Fruit fly (Drosophila melanogaster) whole organism, pupa: ENCODE results near the gene fliI.

Experiments
- CG10348 ChIP-seq: fragments of 200-800 bp; sonication (Bioruptor generic); IDR thresholded peaks from 2 replicates; pipeline ENCODE4 v1.3.6; 2022; ENCODE audit warnings: missing biosample characterization, missing genetic modification characterization
- CG12605 ChIP-seq: fragments of 200-800 bp; sonication (Bioruptor generic); IDR thresholded peaks from 2 replicates; pipeline ENCODE4 v1.3.6; 2022; ENCODE audit warnings: missing biosample characterization, missing genetic modification characterization
- CG13204 ChIP-seq: fragments of 200-800 bp; sonication (Bioruptor generic); optimal IDR thresholded peaks from 2 replicates; lab custom pipeline; 2018; ENCODE audit warnings: missing biosample characterization, mild to moderate bottlenecking, missing genetic modification characterization, moderate library complexity
- CG14655 ChIP-seq: fragments of 200-800 bp; sonication (Bioruptor generic); optimal IDR thresholded peaks from 3 replicates; lab custom pipeline; 2017; ENCODE audit warnings: mild to moderate bottlenecking, missing biosample characterization, missing genetic modification reagents, missing genetic modification characterization
- CG15710 ChIP-seq: fragments of 200-800 bp; sonication (Bioruptor generic); optimal IDR thresholded peaks from 2 replicates; lab custom pipeline; 2018; ENCODE audit warnings: missing biosample characterization, mild to moderate bottlenecking, missing genetic modification characterization, moderate library complexity
- CG32121 ChIP-seq: fragments of 200-800 bp; sonication (Bioruptor generic); IDR thresholded peaks from 2 replicates; pipeline ENCODE4 v1.3.6; 2022; ENCODE audit warnings: missing biosample characterization, missing genetic modification characterization
- CG34367 ChIP-seq: fragments of 200-800 bp; sonication (Bioruptor generic); optimal IDR thresholded peaks from 2 replicates; lab custom pipeline; 2018; ENCODE audit warnings: missing biosample characterization, mild to moderate bottlenecking, missing genetic modification characterization
- CG4496 ChIP-seq: fragments of 200-800 bp; sonication (Bioruptor generic); IDR thresholded peaks from 3 replicates; pipeline ENCODE4 v1.3.6; 2022; ENCODE audit warnings: missing biosample characterization, missing genetic modification characterization
- CG8159 ChIP-seq: fragments of 200-800 bp; sonication (Bioruptor generic); optimal IDR thresholded peaks from 3 replicates; lab custom pipeline; 2018; ENCODE audit warnings: missing biosample characterization, mild to moderate bottlenecking, missing genetic modification characterization, moderate library complexity
- CG8301 ChIP-seq: fragments of 200-800 bp; sonication (Bioruptor generic); optimal IDR thresholded peaks from 2 replicates; lab custom pipeline; 2018; ENCODE audit warnings: missing biosample characterization, mild to moderate bottlenecking, missing genetic modification characterization
- CG9948 ChIP-seq: fragments of 200-800 bp; sonication (Bioruptor generic); optimal IDR thresholded peaks from 2 replicates; lab custom pipeline; 2018; ENCODE audit warnings: missing biosample characterization, mild to moderate bottlenecking, missing genetic modification characterization, moderate library complexity
- D1 ChIP-seq: fragments of 200-800 bp; sonication (Bioruptor generic); optimal IDR thresholded peaks from 2 replicates; lab custom pipeline; 2018; ENCODE audit warnings: missing biosample characterization, mild to moderate bottlenecking, missing genetic modification characterization, moderate library complexity
- EcR ChIP-seq: fragments of 200-800 bp; sonication (Bioruptor generic); optimal IDR thresholded peaks from 3 replicates; lab custom pipeline; 2019; ENCODE audit warnings: missing biosample characterization, missing genetic modification characterization, mild to moderate bottlenecking, moderate library complexity, missing genetic modification reagents
- Ets98B ChIP-seq: fragments of 200-800 bp; sonication (Bioruptor generic); IDR thresholded peaks from 2 replicates; pipeline ENCODE4 v1.3.6; 2022; ENCODE audit warnings: missing biosample characterization, missing genetic modification characterization
- Pif1A ChIP-seq: fragments of 200-800 bp; sonication (Bioruptor generic); optimal IDR thresholded peaks from 3 replicates; lab custom pipeline; 2016; ENCODE audit warnings: missing biosample characterization, missing genetic modification characterization
- Pif1B ChIP-seq: fragments of 200-800 bp; sonication (Bioruptor generic); optimal IDR thresholded peaks from 3 replicates; lab custom pipeline; 2016; ENCODE audit warnings: missing biosample characterization, missing genetic modification characterization
- Snoo ChIP-seq: fragments of 200-800 bp; sonication (Bioruptor generic); optimal IDR thresholded peaks from 3 replicates; lab custom pipeline; 2017; ENCODE audit warnings: missing biosample characterization, mild to moderate bottlenecking, missing genetic modification characterization, inconsistent platforms
- fd96Ca ChIP-seq: fragments of 200-800 bp; sonication (Bioruptor generic); IDR thresholded peaks from 3 replicates; pipeline ENCODE4 v1.3.6; 2022; ENCODE audit warnings: missing biosample characterization, missing genetic modification characterization
- gl ChIP-seq: fragments of 200-800 bp; sonication (Bioruptor generic); optimal IDR thresholded peaks from 2 replicates; lab custom pipeline; 2018; ENCODE audit warnings: missing biosample characterization, mild to moderate bottlenecking, missing genetic modification characterization
- rn ChIP-seq: fragments of 200-800 bp; sonication (Bioruptor generic); IDR thresholded peaks from 2 replicates; pipeline ENCODE4 v1.3.6; 2022; ENCODE audit warnings: missing biosample characterization, missing genetic modification characterization

Gene fliI

DNA sequence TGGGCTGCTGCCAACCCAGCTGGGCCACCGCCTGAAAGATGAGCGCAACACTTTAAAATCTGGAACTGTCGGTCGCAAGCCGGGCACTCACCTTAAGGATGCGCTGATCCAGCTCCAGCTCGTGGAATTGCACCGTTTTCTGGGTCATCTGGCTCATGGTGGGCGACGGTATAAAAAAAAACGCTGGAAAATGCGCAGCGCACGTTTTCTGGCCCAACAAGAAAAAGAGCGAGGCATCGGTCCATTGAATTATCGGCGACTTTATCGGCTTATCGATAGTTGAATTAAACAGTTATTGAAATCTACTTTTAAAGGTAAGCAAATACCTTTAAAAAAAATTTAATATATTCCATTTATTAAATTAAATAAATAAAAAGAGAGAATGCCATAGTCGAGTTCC lies 48.2 kb downstream of the fliI start, which contains the start of gene Ddx56:
Ddx56 (minus strand) TSS at position 252 of the 400 bp plus-strand sequence.
- no peak for TF ChIP-seq Pif1B (GFP tag; lab: Kevin White, UChicago)
- no peak for TF ChIP-seq Pif1A (GFP tag; lab: Kevin White, UChicago)
- TF ChIP-seq CG15710 (tag; lab: Kevin White, UChicago): no peak
- TF ChIP-seq CG14655 (GFP tag; lab: Kevin White, UChicago): no peak
- no peak for TF ChIP-seq CG12605 (GFP tag; lab: Robert Waterston, UW)
- no peak for TF ChIP-seq CG34367
- TF ChIP-seq EcR (GFP tag; lab: Kevin White, UChicago): no peak
- no peak for TF ChIP-seq CG8301 (tag; lab: Kevin White, UChicago)

DNA sequence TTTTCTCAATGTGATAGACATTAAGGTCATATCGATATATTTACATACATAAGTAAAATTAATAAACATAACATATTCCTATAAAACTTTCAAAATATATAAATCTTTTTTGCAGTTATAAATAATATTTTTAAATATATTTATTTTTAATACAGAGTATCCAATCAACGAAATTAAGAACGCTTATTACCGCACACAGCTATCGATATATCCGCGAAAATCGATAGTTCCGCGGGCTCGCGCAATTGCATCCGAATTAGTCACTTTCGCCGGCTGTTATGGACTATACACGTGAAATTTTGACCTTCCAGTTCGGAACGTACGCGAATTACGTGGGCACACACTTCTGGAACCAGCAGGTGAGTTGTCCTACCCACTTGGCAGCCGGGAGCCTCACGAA lies 49.2 kb downstream of the fliI start, which contains the start of gene mst:
mst (plus strand) TSS at position 244 of the 400 bp plus-strand sequence.
- TF ChIP-seq Ets98B (GFP tag; lab: Robert Waterston, UW) (no peak), D1 (no peak), CG15710 (tag; lab: Kevin White, UChicago) (no peak), CG10348 (GFP tag; lab: Robert Waterston, UW) (no peak), rn (no peak), CG9948 (tag; lab: Kevin White, UChicago) (no peak), fd96Ca (GFP tag; lab: Robert Waterston, UW) (no peak), gl (no peak), CG8301 (tag; lab: Kevin White, UChicago) (no peak), Snoo (tag; lab: Kevin White, UChicago) (no peak), CG12605 (GFP tag; lab: Robert Waterston, UW) (no peak), CG13204 (GFP tag; lab: Kevin White, UChicago) (no peak), EcR (GFP tag; lab: Kevin White, UChicago) (no peak), CG4496 (GFP tag; lab: Robert Waterston, UW) (no peak), Pif1A (GFP tag; lab: Kevin White, UChicago) (no peak), CG8159 (no peak), CG32121 (GFP tag; lab: Robert Waterston, UW) (no peak)
